Fruit fly (Drosophila melanogaster) whole organism, embryonic: Measurements from ENCODE around the gene CtBP.

ENCODE experiments used
- ATbp ChIP-seq: fragments of 200-800 bp; sonication (Bioruptor generic); optimal IDR thresholded peaks from 2 replicates; lab custom pipeline; 2017; ENCODE audit warnings: missing biosample characterization, mild to moderate bottlenecking, missing genetic modification characterization, missing genetic modification reagents
- CG10654 ChIP-seq: fragments of 200-800 bp; sonication (Bioruptor generic); optimal IDR thresholded peaks from 2 replicates; lab custom pipeline; 2016; ENCODE audit warnings: missing biosample characterization, missing genetic modification characterization
- CG11093 ChIP-seq: fragments of 200-800 bp; sonication (Bioruptor generic); IDR thresholded peaks from 3 replicates; pipeline ENCODE4 v1.3.6; 2022; ENCODE audit warnings: missing biosample characterization, missing genetic modification characterization
- CG12391 ChIP-seq: fragments of 200-800 bp; sonication (Bioruptor generic); optimal IDR thresholded peaks from 3 replicates; lab custom pipeline; 2018; ENCODE audit warnings: missing biosample characterization, mild to moderate bottlenecking, missing genetic modification characterization, moderate library complexity
- CG13123 ChIP-seq: fragments of 200-800 bp; sonication (Bioruptor generic); optimal IDR thresholded peaks from 2 replicates; lab custom pipeline; 2016; ENCODE audit warnings: missing biosample characterization, missing genetic modification characterization
- CG14965 ChIP-seq: fragments of 200-800 bp; sonication (Bioruptor generic); optimal IDR thresholded peaks from 2 replicates; lab custom pipeline; 2016; ENCODE audit warnings: missing biosample characterization, missing genetic modification characterization, borderline replicate concordance
- CG18011 ChIP-seq: fragments of 200-800 bp; sonication (Bioruptor generic); optimal IDR thresholded peaks from 2 replicates; lab custom pipeline; 2017; ENCODE audit warnings: missing biosample characterization, missing genetic modification characterization, mild to moderate bottlenecking, moderate library complexity, missing genotype
- CG2202 ChIP-seq: fragments of 200-800 bp; sonication (Bioruptor generic); optimal IDR thresholded peaks from 2 replicates; lab custom pipeline; 2018; ENCODE audit warnings: missing biosample characterization, mild to moderate bottlenecking, missing genetic modification characterization
- CG2712 ChIP-seq: fragments of 200-800 bp; optimal IDR thresholded peaks from 3 replicates; lab custom pipeline; 2019; ENCODE audit warnings: missing biosample characterization, mild to moderate bottlenecking, missing genetic modification characterization, moderate library complexity
- CG30403 ChIP-seq: fragments of 200-800 bp; sonication (Bioruptor generic); optimal IDR thresholded peaks from 3 replicates; lab custom pipeline; 2016; ENCODE audit warnings: missing biosample characterization, missing genetic modification characterization
- CG34224 ChIP-seq: fragments of 200-800 bp; sonication (Bioruptor generic); IDR thresholded peaks from 3 replicates; pipeline ENCODE4 v1.3.6; 2022; ENCODE audit warnings: missing biosample characterization, missing genetic modification characterization; ENCODE audit not compliant: partially characterized antibody
- CG34422 ChIP-seq: fragments of 200-800 bp; sonication (Bioruptor generic); IDR thresholded peaks from 3 replicates; pipeline ENCODE4 v1.3.6; 2022; ENCODE audit warnings: missing biosample characterization, missing genetic modification characterization
- CG3726 ChIP-seq: fragments of 200-800 bp; sonication (Bioruptor generic); IDR thresholded peaks from 3 replicates; pipeline ENCODE4, ENCODE4 v1.3.6; 2022; ENCODE audit warnings: missing biosample characterization, missing genetic modification characterization
- CG4282 ChIP-seq: fragments of 200-800 bp; sonication (Bioruptor generic); optimal IDR thresholded peaks from 2 replicates; lab custom pipeline; 2016; ENCODE audit warnings: missing biosample characterization, missing genetic modification characterization
- CG4424 ChIP-seq: fragments of 200-800 bp; sonication (Bioruptor generic); optimal IDR thresholded peaks from 3 replicates; lab custom pipeline; 2016; ENCODE audit warnings: missing biosample characterization, missing genetic modification characterization
- CG5245 ChIP-seq: fragments of 200-800 bp; sonication (Bioruptor generic); optimal IDR thresholded peaks from 3 replicates; lab custom pipeline; 2016; ENCODE audit warnings: missing biosample characterization, missing genetic modification characterization
- CG6854 ChIP-seq: fragments of 200-800 bp; sonication (Bioruptor generic); optimal IDR thresholded peaks from 3 replicates; lab custom pipeline; 2017; ENCODE audit warnings: missing biosample characterization, mild to moderate bottlenecking, missing genetic modification characterization
- CG8388 ChIP-seq: fragments of 200-800 bp; sonication (Bioruptor generic); optimal IDR thresholded peaks from 2 replicates; lab custom pipeline; 2019; ENCODE audit warnings: missing biosample characterization, mild to moderate bottlenecking, missing genetic modification characterization, moderate library complexity
- CG9437 ChIP-seq: fragments of 200-800 bp; sonication (Bioruptor generic); optimal IDR thresholded peaks from 2 replicates; lab custom pipeline; 2018; ENCODE audit warnings: missing biosample characterization, mild to moderate bottlenecking, missing genetic modification characterization
- Deaf1 ChIP-seq: fragments of 200-800 bp; optimal IDR thresholded peaks from 3 replicates; lab custom pipeline; 2019; ENCODE audit warnings: missing biosample characterization, mild to moderate bottlenecking, missing genetic modification characterization, moderate library complexity
- ERR ChIP-seq: fragments of 200-800 bp; sonication (Bioruptor generic); optimal IDR thresholded peaks from 2 replicates; lab custom pipeline; 2016; ENCODE audit warnings: missing biosample characterization, missing genetic modification characterization
- HHEX ChIP-seq: fragments of 200-800 bp; sonication (Bioruptor generic); optimal IDR thresholded peaks from 3 replicates; lab custom pipeline; 2017; ENCODE audit warnings: missing biosample characterization, mild to moderate bottlenecking, missing genetic modification characterization, missing genetic modification reagents
- HLH3B ChIP-seq: fragments of 200-800 bp; sonication (Bioruptor generic); IDR thresholded peaks from 2 replicates; pipeline ENCODE4 v1.3.6; 2022; ENCODE audit warnings: missing biosample characterization, missing genetic modification characterization
- Hand ChIP-seq: fragments of 200-800 bp; sonication (Bioruptor generic); optimal IDR thresholded peaks from 2 replicates; lab custom pipeline; 2017; ENCODE audit warnings: mild to moderate bottlenecking, missing biosample characterization, missing genetic modification reagents, missing genetic modification characterization
- Myb ChIP-seq: fragments of 200-800 bp; sonication (Bioruptor generic); optimal IDR thresholded peaks from 2 replicates; lab custom pipeline; 2016; ENCODE audit warnings: missing biosample characterization, missing genetic modification characterization
- NFAT ChIP-seq: fragments of 200-800 bp; sonication (Bioruptor generic); IDR thresholded peaks from 2 replicates; pipeline ENCODE4 v1.3.6; 2022; ENCODE audit warnings: missing biosample characterization, missing genetic modification characterization
- Neu2 ChIP-seq: fragments of 200-800 bp; sonication (Bioruptor generic); optimal IDR thresholded peaks from 3 replicates; lab custom pipeline; 2016; ENCODE audit warnings: missing biosample characterization, missing genetic modification characterization, borderline replicate concordance
- Nf-YC ChIP-seq: fragments of 200-800 bp; optimal IDR thresholded peaks from 3 replicates; lab custom pipeline; 2019; ENCODE audit warnings: missing biosample characterization, mild to moderate bottlenecking, missing genetic modification characterization, moderate library complexity
- Poxn ChIP-seq: fragments of 200-800 bp; sonication (Bioruptor generic); IDR thresholded peaks from 2 replicates; pipeline ENCODE4 v1.3.6; 2022; ENCODE audit warnings: missing biosample characterization, missing genetic modification characterization
- Rx ChIP-seq: fragments of 200-800 bp; sonication (Bioruptor generic); IDR thresholded peaks from 2 replicates; pipeline ENCODE4 v1.3.6; 2022; ENCODE audit warnings: missing biosample characterization, missing genetic modification characterization
- Scr ChIP-seq: fragments of 200-800 bp; sonication (Bioruptor generic); IDR thresholded peaks from 2 replicates; pipeline ENCODE4 v1.3.6; 2022; ENCODE audit warnings: missing biosample characterization, missing genetic modification characterization; ENCODE audit not compliant: partially characterized antibody
- Taf1 ChIP-seq: fragments of 200-800 bp; sonication (Bioruptor generic); IDR thresholded peaks from 2 replicates; pipeline ENCODE4 v1.3.6; 2022; ENCODE audit warnings: missing biosample characterization, missing genetic modification characterization
- ara ChIP-seq: fragments of 200-800 bp; sonication (Bioruptor generic); IDR thresholded peaks from 2 replicates; pipeline ENCODE4 v1.3.6; 2022; ENCODE audit warnings: missing biosample characterization, missing genetic modification characterization
- ewg ChIP-seq: fragments of 200-800 bp; sonication (Bioruptor generic); optimal IDR thresholded peaks from 3 replicates; lab custom pipeline; 2017; ENCODE audit warnings: mild to moderate bottlenecking, missing biosample characterization, missing genetic modification reagents, missing genetic modification characterization
- fru ChIP-seq: fragments of >200 bp; optimal IDR thresholded peaks from 2 replicates; lab custom pipeline; 2017
- ftz-f1 ChIP-seq: fragments of 200-800 bp; sonication (Bioruptor generic); optimal IDR thresholded peaks from 2 replicates; lab custom pipeline; 2016; ENCODE audit warnings: missing biosample characterization, missing genetic modification characterization
- gcm ChIP-seq: fragments of 200-800 bp; sonication (Bioruptor generic); optimal IDR thresholded peaks from 2 replicates; lab custom pipeline; 2019; ENCODE audit warnings: missing biosample characterization, mild to moderate bottlenecking, missing genetic modification characterization, moderate library complexity
- gem ChIP-seq: fragments of 200-800 bp; sonication (Bioruptor generic); optimal IDR thresholded peaks from 2 replicates; lab custom pipeline; 2019; ENCODE audit warnings: missing biosample characterization, mild to moderate bottlenecking, missing genetic modification characterization, moderate library complexity
- grn ChIP-seq: fragments of 200-800 bp; sonication (Bioruptor generic); optimal IDR thresholded peaks from 3 replicates; lab custom pipeline; 2017; ENCODE audit warnings: missing biosample characterization, missing genetic modification characterization
- ken ChIP-seq: fragments of 200-800 bp; sonication (Bioruptor generic); IDR thresholded peaks from 3 replicates; pipeline ENCODE4 v1.3.6; 2022; ENCODE audit warnings: missing biosample characterization, missing genetic modification characterization
- pb ChIP-seq: fragments of 200-800 bp; sonication (Bioruptor generic); optimal IDR thresholded peaks from 3 replicates; lab custom pipeline; 2016; ENCODE audit warnings: missing biosample characterization, missing genetic modification characterization
- row ChIP-seq: fragments of 200-800 bp; sonication (Bioruptor generic); IDR thresholded peaks from 3 replicates; pipeline ENCODE4 v1.3.6; 2022; ENCODE audit warnings: missing biosample characterization, missing genetic modification characterization
- sc ChIP-seq, 3 experiments: fragments of >200 bp in 2 of 3; fragments of 200-800 bp in 1 of 3; sonication (Bioruptor generic) in 1 of 3; optimal IDR thresholded peaks; 2 replicates in 2 of 3; 3 replicates in 1 of 3; lab custom pipeline; 2017; ENCODE audit warnings: mild to moderate bottlenecking in 1 of 3, missing biosample characterization in 1 of 3, missing genetic modification characterization in 1 of 3, missing genetic modification reagents in 1 of 3
- sqz ChIP-seq: fragments of 200-800 bp; sonication (Bioruptor generic); optimal IDR thresholded peaks from 3 replicates; lab custom pipeline; 2018; ENCODE audit warnings: missing biosample characterization, mild to moderate bottlenecking, missing genetic modification characterization
- ssp ChIP-seq: fragments of 200-800 bp; sonication (Bioruptor generic); IDR thresholded peaks from 2 replicates; pipeline ENCODE4 v1.3.6; 2022; ENCODE audit warnings: missing biosample characterization, missing genetic modification characterization
- ttk ChIP-seq: fragments of 200-800 bp; sonication (Bioruptor generic); IDR thresholded peaks from 2 replicates; pipeline ENCODE4 v2.1.2; 2022; ENCODE audit warnings: missing biosample characterization, missing genetic modification characterization
- twi ChIP-seq: fragments of 200-800 bp; optimal IDR thresholded peaks from 2 replicates; lab custom pipeline; 2019; ENCODE audit warnings: missing biosample characterization, mild to moderate bottlenecking, missing genetic modification characterization, moderate library complexity
- wor ChIP-seq: fragments of 200-800 bp; sonication (Bioruptor generic); IDR thresholded peaks from 2 replicates; pipeline ENCODE4 v1.3.6; 2022; ENCODE audit warnings: missing biosample characterization, missing genetic modification characterization
- yki ChIP-seq: fragments of >200 bp; optimal IDR thresholded peaks from 3 replicates; lab custom pipeline; 2018

The CtBP gene

dm6 chr3R:12982167-12982981, 29.1 kb upstream of the CtBP start (continued):
- TF ChIP-seq Neu2 (GFP tag; lab: Kevin White, UChicago) (no peak), CG10654 (GFP tag; lab: Kevin White, UChicago) (peak; percentile 10), CG9437 (peak; percentile 72), row (GFP tag; lab: Robert Waterston, UW) (peak; percentile 87), CG34224 (GFP tag; lab: Robert Waterston, UW) (no peak), CG11093 (no peak), CG30403 (GFP tag; lab: Kevin White, UChicago) (peak; percentile 64), CG2202 (tag; lab: Kevin White, UChicago) (peak; percentile 33), HLH3B (GFP tag; lab: Robert Waterston, UW) (peak; percentile 50), Nf-YC (tag; lab: Kevin White, UChicago) (peak; percentile 55), NFAT (GFP tag; lab: Robert Waterston, UW) (peak; percentile 52; the same call in 1 of the 2 replicates), CG4282 (no peak), CG13123 (GFP tag; lab: Kevin White, UChicago) (no peak), ewg (peak; percentile 25), CG5245 (GFP tag; lab: Kevin White, UChicago) (no peak), Poxn (GFP tag; lab: Robert Waterston, UW) (0 out of 2 replicates have a peak, but pooled peaks have one; percentile 6), yki (lab: Kevin White, UChicago) (no peak), ara (peak; percentile 68; the same call in 1 of the 2 replicates), wor (GFP tag; lab: Robert Waterston, UW) (peak; percentile 41), sc (optimal IDR thresholded peaks at IDR 0.05; lab: Kevin White, UChicago) (no peak), sc (GFP tag; optimal IDR thresholded peaks at IDR 0.05; lab: Kevin White, UChicago) (peak; percentile 12), Taf1 (GFP tag; lab: Robert Waterston, UW) (no peak), CG12391 (tag; lab: Kevin White, UChicago) (peak; percentile 75), CG2712 (tag; lab: Kevin White, UChicago) (peak; percentile 63), ATbp (peak; percentile 46), gcm (GFP tag; lab: Kevin White, UChicago) (peak; percentile 38), Myb (GFP tag; lab: Kevin White, UChicago) (no peak), sqz (GFP tag; lab: Kevin White, UChicago) (peak; percentile 3), pb (GFP tag; lab: Kevin White, UChicago) (no peak), HHEX (peak; percentile 71), twi (tag; lab: Kevin White, UChicago) (peak; percentile 15), ssp (peak; percentile 14; the same call in 1 of the 2 replicates), CG14965 (GFP tag; lab: Kevin White, UChicago) (no peak), ftz-f1 (GFP tag; lab: Kevin White, UChicago) (no peak), Hand (GFP tag; lab: Kevin White, UChicago) (peak; percentile 63), CG4424 (GFP tag; lab: Kevin White, UChicago) (peak; percentile 34), fru (no peak), CG18011 (GFP tag; lab: Kevin White, UChicago) (peak; percentile 51), grn (GFP tag; lab: Kevin White, UChicago) (peak; percentile 32), ERR (GFP tag; lab: Kevin White, UChicago) (no peak), ken (GFP tag; lab: Robert Waterston, UW) (no peak; the same call in 2 of the 3 replicates), CG3726 (GFP tag; lab: Robert Waterston, UW) (no peak), Scr (GFP tag; lab: Robert Waterston, UW) (peak; percentile 17; the same call in 1 of the 2 replicates), gem (tag; lab: Kevin White, UChicago) (peak; percentile 82), Deaf1 (tag; lab: Kevin White, UChicago) (peak; percentile 40), CG34422 (GFP tag; lab: Robert Waterston, UW) (0 out of 3 replicates have a peak, but pooled peaks have one; percentile 25), CG8388 (GFP tag; lab: Kevin White, UChicago) (peak; percentile 35), CG6854 (GFP tag; lab: Kevin White, UChicago) (peak; percentile 67), Rx (peak; percentile 40; the same call in 1 of the 2 replicates), ttk (0 out of 2 replicates have a peak, but pooled peaks have one; percentile 20)
